Fruit fly (Drosophila melanogaster) whole organism, embryonic: ENCODE results near the gene obst-J.
A peak's percentile ranks its signal among the peaks of the same experiment; 100 is the strongest.

ENCODE experiments used
- Aef1 ChIP-seq: fragments of 200-800 bp; sonication (Bioruptor generic); IDR thresholded peaks from 3 replicates; pipeline ENCODE4 v1.3.6; 2022; ENCODE audit warnings: missing biosample characterization, missing genetic modification characterization
- B-H2 ChIP-seq: fragments of 200-800 bp; sonication (Bioruptor generic); optimal IDR thresholded peaks from 2 replicates; lab custom pipeline; 2018; ENCODE audit warnings: missing biosample characterization, mild to moderate bottlenecking, missing genetic modification characterization
- CG12219 ChIP-seq: fragments of 200-800 bp; sonication (Bioruptor generic); optimal IDR thresholded peaks from 3 replicates; lab custom pipeline; 2018; ENCODE audit warnings: missing biosample characterization, mild to moderate bottlenecking, missing genetic modification characterization
- CG12769 ChIP-seq: fragments of 200-800 bp; sonication (Bioruptor generic); optimal IDR thresholded peaks from 2 replicates; lab custom pipeline; 2019; ENCODE audit warnings: missing biosample characterization, mild to moderate bottlenecking, missing genetic modification characterization, moderate library complexity
- CG1602 ChIP-seq: fragments of 200-800 bp; sonication (Bioruptor generic); optimal IDR thresholded peaks from 3 replicates; lab custom pipeline; 2016; ENCODE audit warnings: missing biosample characterization, missing genetic modification characterization
- CG1603 ChIP-seq: fragments of 200-800 bp; sonication (Bioruptor generic); optimal IDR thresholded peaks from 2 replicates; lab custom pipeline; 2019; ENCODE audit warnings: missing biosample characterization, mild to moderate bottlenecking, missing genetic modification characterization, moderate library complexity
- CG16779 ChIP-seq: fragments of 200-800 bp; sonication (Bioruptor generic); IDR thresholded peaks from 2 replicates; pipeline ENCODE4 v1.3.6; 2022; ENCODE audit warnings: missing biosample characterization, missing genetic modification characterization
- CG17361 ChIP-seq: fragments of 200-800 bp; sonication (Bioruptor generic); IDR thresholded peaks from 3 replicates; pipeline ENCODE4 v1.3.6; 2022; ENCODE audit warnings: missing biosample characterization, missing genetic modification characterization
- CG17912 ChIP-seq: fragments of 200-800 bp; sonication (Bioruptor generic); optimal IDR thresholded peaks from 2 replicates; lab custom pipeline; 2018; ENCODE audit warnings: missing biosample characterization, mild to moderate bottlenecking, missing genetic modification characterization
- CG30403 ChIP-seq: fragments of 200-800 bp; sonication (Bioruptor generic); optimal IDR thresholded peaks from 3 replicates; lab custom pipeline; 2016; ENCODE audit warnings: missing biosample characterization, missing genetic modification characterization
- CG30431 ChIP-seq: fragments of 200-800 bp; sonication (Bioruptor generic); optimal IDR thresholded peaks from 2 replicates; lab custom pipeline; 2017; ENCODE audit warnings: missing biosample characterization, missing genetic modification characterization
- CG6791 ChIP-seq: fragments of 200-800 bp; sonication (Bioruptor generic); IDR thresholded peaks from 3 replicates; pipeline ENCODE4 v1.3.6; 2022; ENCODE audit warnings: missing biosample characterization, missing genetic modification characterization; ENCODE audit not compliant: partially characterized antibody
- CG7745 ChIP-seq: fragments of 200-800 bp; sonication (Bioruptor generic); optimal IDR thresholded peaks from 2 replicates; lab custom pipeline; 2018; ENCODE audit warnings: missing biosample characterization, mild to moderate bottlenecking, missing genetic modification characterization, moderate library complexity
- CG7839 ChIP-seq: fragments of 200-800 bp; sonication (Bioruptor generic); optimal IDR thresholded peaks from 3 replicates; lab custom pipeline; 2018; ENCODE audit warnings: missing biosample characterization, mild to moderate bottlenecking, missing genetic modification characterization, moderate library complexity
- CG7928 ChIP-seq: fragments of 200-800 bp; sonication (Bioruptor generic); optimal IDR thresholded peaks from 2 replicates; lab custom pipeline; 2017; ENCODE audit warnings: missing biosample characterization, mild to moderate bottlenecking, missing genetic modification characterization
- CG8281 ChIP-seq: fragments of 200-800 bp; sonication (Bioruptor generic); optimal IDR thresholded peaks from 2 replicates; lab custom pipeline; 2018; ENCODE audit warnings: missing biosample characterization, mild to moderate bottlenecking, missing genetic modification characterization, moderate library complexity
- CG9437 ChIP-seq: fragments of 200-800 bp; sonication (Bioruptor generic); optimal IDR thresholded peaks from 2 replicates; lab custom pipeline; 2018; ENCODE audit warnings: missing biosample characterization, mild to moderate bottlenecking, missing genetic modification characterization
- Deaf1 ChIP-seq: fragments of 200-800 bp; optimal IDR thresholded peaks from 3 replicates; lab custom pipeline; 2019; ENCODE audit warnings: missing biosample characterization, mild to moderate bottlenecking, missing genetic modification characterization, moderate library complexity
- Dek ChIP-seq: fragments of 200-800 bp; sonication (Bioruptor generic); optimal IDR thresholded peaks from 3 replicates; lab custom pipeline; 2019; ENCODE audit warnings: missing biosample characterization, mild to moderate bottlenecking, missing genetic modification characterization, moderate library complexity
- Drgx ChIP-seq: fragments of 200-800 bp; sonication (Bioruptor generic); IDR thresholded peaks from 2 replicates; pipeline ENCODE4 v1.3.6; 2022; ENCODE audit warnings: missing biosample characterization, missing genetic modification characterization
- Ets65A ChIP-seq: fragments of 200-800 bp; sonication (Bioruptor generic); peaks from one replicate; lab custom pipeline; 2016; ENCODE audit warnings: missing biosample characterization, missing genetic modification characterization
- Fer2 ChIP-seq: fragments of 200-800 bp; sonication (Bioruptor generic); optimal IDR thresholded peaks from 2 replicates; lab custom pipeline; 2018; ENCODE audit warnings: missing biosample characterization, mild to moderate bottlenecking, missing genetic modification characterization, moderate library complexity
- Hmr ChIP-seq: fragments of 200-800 bp; sonication (Bioruptor generic); optimal IDR thresholded peaks from 3 replicates; lab custom pipeline; 2017; ENCODE audit warnings: mild to moderate bottlenecking, missing biosample characterization, missing genetic modification reagents, missing genetic modification characterization
- Oli ChIP-seq: fragments of 200-800 bp; sonication (Bioruptor generic); optimal IDR thresholded peaks from 2 replicates; lab custom pipeline; 2018; ENCODE audit warnings: missing biosample characterization, mild to moderate bottlenecking, missing genetic modification characterization, moderate library complexity
- Pdp1 ChIP-seq, 2 experiments: fragments of 200-800 bp; sonication (Bioruptor generic); optimal IDR thresholded peaks; 3 replicates each; lab custom pipeline; 2016; ENCODE audit warnings: missing biosample characterization in 2 of 2, missing genetic modification characterization in 2 of 2, mild to moderate bottlenecking in 1 of 2, moderate library complexity in 1 of 2
- Rx ChIP-seq: fragments of 200-800 bp; sonication (Bioruptor generic); IDR thresholded peaks from 2 replicates; pipeline ENCODE4 v1.3.6; 2022; ENCODE audit warnings: missing biosample characterization, missing genetic modification characterization
- ara ChIP-seq: fragments of 200-800 bp; sonication (Bioruptor generic); IDR thresholded peaks from 2 replicates; pipeline ENCODE4 v1.3.6; 2022; ENCODE audit warnings: missing biosample characterization, missing genetic modification characterization
- ato ChIP-seq: fragments of 200-800 bp; sonication (Bioruptor generic); IDR thresholded peaks from 2 replicates; pipeline ENCODE4 v1.3.6; 2022; ENCODE audit warnings: missing biosample characterization, missing genetic modification characterization; ENCODE audit not compliant: partially characterized antibody
- bcd ChIP-seq: fragments of 200-800 bp; sonication (Bioruptor generic); optimal IDR thresholded peaks from 2 replicates; lab custom pipeline; 2017; ENCODE audit warnings: missing biosample characterization, mild to moderate bottlenecking, missing genetic modification characterization
- dan ChIP-seq: fragments of 200-800 bp; sonication (Bioruptor generic); IDR thresholded peaks from 2 replicates; pipeline ENCODE4 v1.3.6; 2022; ENCODE audit warnings: missing biosample characterization, missing genetic modification characterization
- fd102C ChIP-seq: fragments of 200-800 bp; sonication (Bioruptor generic); optimal IDR thresholded peaks from 2 replicates; lab custom pipeline; 2018; ENCODE audit warnings: missing biosample characterization, mild to moderate bottlenecking, missing genetic modification characterization, moderate library complexity
- fd3F ChIP-seq: fragments of 200-800 bp; sonication (Bioruptor generic); optimal IDR thresholded peaks from 2 replicates; lab custom pipeline; 2018; ENCODE audit warnings: missing biosample characterization, mild to moderate bottlenecking, missing genetic modification characterization, moderate library complexity
- hth ChIP-seq: fragments of >200 bp; optimal IDR thresholded peaks from 2 replicates; lab custom pipeline; 2017; ENCODE audit warnings: inconsistent platforms
- insv ChIP-seq, 2 experiments: fragments of 200-800 bp; sonication (Bioruptor generic); optimal IDR thresholded peaks; 3 replicates each; lab custom pipeline; 2016 to 2018; ENCODE audit warnings: missing biosample characterization in 2 of 2, missing genetic modification characterization in 2 of 2
- jumu ChIP-seq: fragments of 200-800 bp; sonication (Bioruptor generic); optimal IDR thresholded peaks from 3 replicates; lab custom pipeline; 2016; ENCODE audit warnings: missing biosample characterization, missing genetic modification characterization
- knrl ChIP-seq: fragments of 200-800 bp; sonication (Bioruptor generic); IDR thresholded peaks from 3 replicates; pipeline ENCODE4 v1.3.6; 2022; ENCODE audit warnings: missing biosample characterization, missing genetic modification characterization; ENCODE audit not compliant: partially characterized antibody
- lov ChIP-seq, 2 experiments: fragments of 200-800 bp in 1 of 2; fragments of >200 bp in 1 of 2; sonication (Bioruptor generic) in 1 of 2; IDR thresholded peaks in 1 of 2; optimal IDR thresholded peaks in 1 of 2; 2 replicates in 1 of 2; 3 replicates in 1 of 2; pipeline versions ENCODE4 v1.3.6 to Lab custom; 2017 to 2022; ENCODE audit warnings: missing biosample characterization in 1 of 2, missing genetic modification characterization in 1 of 2
- maf-S ChIP-seq: fragments of 200-800 bp; sonication (Bioruptor generic); optimal IDR thresholded peaks from 2 replicates; lab custom pipeline; 2016; ENCODE audit warnings: missing biosample characterization, missing genetic modification characterization
- org-1 ChIP-seq: fragments of 200-800 bp; sonication (Bioruptor generic); optimal IDR thresholded peaks from 2 replicates; lab custom pipeline; 2017; ENCODE audit warnings: missing biosample characterization, missing genetic modification characterization
- p53 ChIP-seq: fragments of 200-800 bp; sonication (Bioruptor generic); optimal IDR thresholded peaks from 2 replicates; lab custom pipeline; 2016; ENCODE audit warnings: missing biosample characterization, missing genetic modification characterization
- pros ChIP-seq: fragments of 200-800 bp; sonication (Bioruptor generic); optimal IDR thresholded peaks from 3 replicates; lab custom pipeline; 2019; ENCODE audit warnings: missing biosample characterization, mild to moderate bottlenecking, missing genetic modification characterization, moderate library complexity
- psq ChIP-seq: fragments of 200-800 bp; sonication (Bioruptor generic); optimal IDR thresholded peaks from 2 replicates; lab custom pipeline; 2017; ENCODE audit warnings: missing biosample characterization, missing genetic modification characterization
- repo ChIP-seq: fragments of 200-800 bp; sonication (Bioruptor generic); optimal IDR thresholded peaks from 2 replicates; lab custom pipeline; 2016; ENCODE audit warnings: missing biosample characterization, missing genetic modification characterization
- ro ChIP-seq: fragments of 200-800 bp; sonication (Bioruptor generic); IDR thresholded peaks from 2 replicates; pipeline ENCODE4 v1.3.6; 2022; ENCODE audit warnings: missing biosample characterization, missing genetic modification characterization
- sc ChIP-seq, 3 experiments: fragments of >200 bp in 2 of 3; fragments of 200-800 bp in 1 of 3; sonication (Bioruptor generic) in 1 of 3; optimal IDR thresholded peaks; 2 replicates in 2 of 3; 3 replicates in 1 of 3; lab custom pipeline; 2017; ENCODE audit warnings: mild to moderate bottlenecking in 1 of 3, missing biosample characterization in 1 of 3, missing genetic modification characterization in 1 of 3, missing genetic modification reagents in 1 of 3
- sens ChIP-seq: fragments of 200-800 bp; sonication (Bioruptor generic); peaks from one replicate; lab custom pipeline; 2016; ENCODE audit warnings: missing biosample characterization, missing genetic modification characterization
- slbo ChIP-seq: fragments of 200-800 bp; sonication (Bioruptor generic); IDR thresholded peaks from 2 replicates; pipeline ENCODE4 v1.3.6; 2022; ENCODE audit warnings: missing biosample characterization, missing genetic modification characterization
- stc ChIP-seq: fragments of 200-800 bp; sonication (Bioruptor generic); IDR thresholded peaks from 2 replicates; pipeline ENCODE4 v1.3.6; 2022; ENCODE audit warnings: missing biosample characterization, missing genetic modification characterization
- tgo ChIP-seq: fragments of 200-800 bp; sonication (Bioruptor generic); IDR thresholded peaks from 3 replicates; pipeline ENCODE4 v1.3.6; 2022; ENCODE audit warnings: missing biosample characterization, missing genetic modification characterization
- tx ChIP-seq: fragments of 200-800 bp; sonication (Bioruptor generic); optimal IDR thresholded peaks from 2 replicates; lab custom pipeline; 2016; ENCODE audit warnings: missing biosample characterization, missing genetic modification characterization

The obst-J gene

DNA sequence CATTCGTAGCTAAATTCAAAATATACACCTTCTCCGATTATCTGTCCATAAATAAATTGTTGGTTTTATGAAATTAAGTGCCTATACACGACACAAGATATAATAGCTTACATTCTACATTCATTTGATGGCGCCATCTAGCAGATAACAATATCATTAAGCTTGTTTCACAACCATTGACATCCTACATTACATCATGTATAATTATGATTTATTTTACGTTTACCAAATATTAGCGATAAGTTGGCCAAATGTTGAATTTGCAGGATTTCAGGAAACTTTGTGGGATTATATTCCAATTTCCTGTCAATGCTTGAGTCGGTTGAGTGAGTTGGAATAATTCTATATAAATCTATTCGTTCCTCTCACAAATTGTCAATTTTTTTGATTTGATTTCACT, 34.2 kb downstream of the obst-J start (continued):
- TF ChIP-seq pros (GFP tag; lab: Kevin White, UChicago) (no peak), CG8281 (tag; lab: Kevin White, UChicago) (no peak), psq (no peak), CG12219 (GFP tag; lab: Kevin White, UChicago) (no peak), tx (GFP tag; lab: Kevin White, UChicago) (no peak), ato (GFP tag; lab: Robert Waterston, UW) (no peak), CG7928 (GFP tag; lab: Kevin White, UChicago) (no peak), Drgx (GFP tag; lab: Robert Waterston, UW) (no peak), Ets65A (GFP tag; lab: Kevin White, UChicago) (peak; percentile 92), slbo (GFP tag; lab: Robert Waterston, UW) (0 out of 2 replicates have a peak, but pooled peaks have one; percentile 11), Pdp1 (GFP tag; optimal IDR thresholded peaks at IDR 0.05; lab: Kevin White, UChicago) (no peak), ro (GFP tag; lab: Robert Waterston, UW) (no peak), CG16779 (GFP tag; lab: Robert Waterston, UW) (no peak), CG30431 (GFP tag; lab: Kevin White, UChicago) (no peak), maf-S (GFP tag; lab: Kevin White, UChicago) (no peak), ara (GFP tag; lab: Robert Waterston, UW) (no peak), CG6791 (GFP tag; lab: Robert Waterston, UW) (peak; percentile 21; the same call in 1 of the 3 replicates), repo (GFP tag; lab: Kevin White, UChicago) (no peak), Dek (peak; percentile 17), Aef1 (GFP tag; lab: Robert Waterston, UW) (no peak), fd102C (GFP tag; lab: Kevin White, UChicago) (no peak), sc (optimal IDR thresholded peaks at IDR 0.05; lab: Kevin White, UChicago) (no peak), sc (GFP tag; optimal IDR thresholded peaks at IDR 0.05; lab: Kevin White, UChicago) (no peak), knrl (GFP tag; lab: Robert Waterston, UW) (peak; percentile 73), lov (optimal IDR thresholded peaks at IDR 0.05; lab: Kevin White, UChicago) (no peak), lov (GFP tag; IDR thresholded peaks at IDR 0.05; lab: Robert Waterston, UW) (no peak), Oli (tag; lab: Kevin White, UChicago) (no peak), jumu (GFP tag; lab: Kevin White, UChicago) (no peak), tgo (no peak), sens (GFP tag; lab: Kevin White, UChicago) (peak; percentile 77), dan (no peak), fd3F (GFP tag; lab: Kevin White, UChicago) (no peak), bcd (GFP tag; lab: Kevin White, UChicago) (peak; percentile 16)

DNA sequence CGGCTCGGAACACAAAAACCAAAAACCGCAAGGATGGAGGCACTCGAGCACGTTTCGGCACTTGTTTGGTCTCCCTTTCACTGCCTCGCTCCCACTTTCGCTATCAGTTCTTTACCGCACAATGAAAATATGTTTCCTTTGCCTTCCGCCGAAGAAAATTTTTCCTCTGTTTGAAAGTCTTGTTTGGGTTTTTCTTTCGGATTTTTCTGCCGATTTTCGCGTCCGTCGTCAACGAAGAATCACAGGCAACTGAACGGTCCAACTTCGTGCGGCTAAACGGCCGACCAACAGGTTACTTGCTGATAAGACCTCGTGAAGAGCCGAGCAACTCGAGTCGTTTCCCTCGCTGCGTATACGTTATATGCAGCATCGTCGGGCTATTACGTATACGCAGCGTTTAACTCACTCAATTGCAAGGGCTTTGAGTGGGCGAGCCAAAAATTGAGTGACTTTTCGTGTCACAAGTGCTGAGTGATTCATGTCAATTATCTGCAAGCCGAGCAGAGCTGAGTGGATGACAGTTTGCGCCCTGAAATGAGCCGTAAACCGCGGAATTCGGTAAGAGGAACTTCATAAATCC, 42.7 kb downstream of the obst-J start, which contains the start of gene sNPF-R:
TSS of gene sNPF-R (minus strand) at position 253 of the 580 bp plus-strand sequence.
- TF ChIP-seq CG9437 (peak; percentile 70), CG7745 (no peak), Rx (GFP tag; lab: Robert Waterston, UW) (0 out of 2 replicates have a peak, but pooled peaks have one; percentile 4), CG7839 (tag; lab: Kevin White, UChicago) (no peak), CG12769 (peak; percentile 58), CG30431 (GFP tag; lab: Kevin White, UChicago) (no peak), Hmr (GFP tag; lab: Kevin White, UChicago) (peak; percentile 1), CG1603 (tag; lab: Kevin White, UChicago) (no peak), org-1 (GFP tag; lab: Kevin White, UChicago) (no peak), CG1602 (GFP tag; lab: Kevin White, UChicago) (no peak), Fer2 (no peak), p53 (GFP tag; lab: Kevin White, UChicago) (no peak), Deaf1 (tag; lab: Kevin White, UChicago) (peak; percentile 99), B-H2 (GFP tag; lab: Kevin White, UChicago) (peak; percentile 27), CG17912 (GFP tag; lab: Kevin White, UChicago) (no peak), CG17361 (GFP tag; lab: Robert Waterston, UW) (no peak), CG30403 (GFP tag; lab: Kevin White, UChicago) (no peak), stc (GFP tag; lab: Robert Waterston, UW) (no peak), insv (GFP tag; optimal IDR thresholded peaks at IDR 0.05; lab: Kevin White, UChicago) (no peak), hth (lab: Kevin White, UChicago) (no peak)
